Worm (Caenorhabditis elegans) whole organism, early embryonic: ENCODE data around the gene abu-14.

Experiments
- B0310.2 ChIP-seq: sonication (generic microtip); optimal IDR thresholded peaks from 2 replicates; lab custom pipeline; 2016; ENCODE audit warnings: mild to moderate bottlenecking, missing genetic modification characterization, missing compliant biosample characterization
- ama-1 ChIP-seq: fragments of 150-350 bp; optimal IDR thresholded peaks from 2 replicates; lab custom pipeline; 2014
- ceh-13 ChIP-seq: fragments of 200-800 bp; sonication (Bioruptor generic); optimal IDR thresholded peaks from 2 replicates; lab custom pipeline; 2018; ENCODE audit warnings: mild to moderate bottlenecking, missing genetic modification characterization, missing compliant biosample characterization
- ceh-36 ChIP-seq: sonication (generic microtip); optimal IDR thresholded peaks from 2 replicates; lab custom pipeline; 2016; ENCODE audit warnings: missing genetic modification characterization, inconsistent platforms, missing compliant biosample characterization
- ets-7 ChIP-seq: sonication (generic microtip); optimal IDR thresholded peaks from 2 replicates; lab custom pipeline; 2016; ENCODE audit warnings: missing genotype, missing genetic modification characterization, missing compliant biosample characterization
- hnd-1 ChIP-seq: sonication (generic microtip); optimal IDR thresholded peaks from 2 replicates; lab custom pipeline; 2016; ENCODE audit warnings: missing genetic modification characterization, missing compliant biosample characterization
- pes-1 ChIP-seq: fragments of 200-800 bp; sonication (Bioruptor generic); IDR thresholded peaks from 2 replicates; pipeline ENCODE4 v1.3.6; 2022; ENCODE audit warnings: missing genetic modification reagents, missing genetic modification characterization, missing compliant biosample characterization
- scrt-1 ChIP-seq: fragments of 200-800 bp; sonication (Bioruptor generic); IDR thresholded peaks from 2 replicates; pipeline ENCODE4 v1.3.6; 2022; ENCODE audit warnings: missing genetic modification characterization, missing compliant biosample characterization
- sea-1 ChIP-seq: fragments of 200-800 bp; sonication (Bioruptor generic); conservative IDR thresholded peaks from 2 replicates; pipeline ENCODE4 v1.3.6; 2022; ENCODE audit warnings: missing genetic modification characterization, missing compliant biosample characterization
- tbx-37 ChIP-seq: fragments of 200-800 bp; sonication (Bioruptor generic); conservative IDR thresholded peaks from 2 replicates; pipeline ENCODE4 v1.3.6; 2022; ENCODE audit warnings: missing genetic modification reagents, missing genetic modification characterization, missing compliant biosample characterization
- tra-4 ChIP-seq: sonication (generic microtip); optimal IDR thresholded peaks from 2 replicates; lab custom pipeline; 2017; ENCODE audit warnings: missing genetic modification characterization, missing compliant biosample characterization

- TF ChIP-seq tra-4 (tag; lab: Kevin White, UChicago) = no peak
- TF ChIP-seq scrt-1 = no peak
- no peak for TF ChIP-seq ceh-36
- no peak for TF ChIP-seq ama-1 (lab: Kevin White, UChicago)
- no peak for TF ChIP-seq hnd-1 (tag; lab: Kevin White, UChicago)
- no peak for TF ChIP-seq ceh-13
- no peak for TF ChIP-seq pes-1 (GFP tag; lab: Robert Waterston, UW)
- TF ChIP-seq ets-7 = no peak
- no peak for TF ChIP-seq sea-1 (GFP tag; lab: Robert Waterston, UW)
- TF ChIP-seq tbx-37 = no peak
- TF ChIP-seq B0310.2 (tag; lab: Kevin White, UChicago) = no peak
These were observed 9.3 kb upstream of the abu-14 start, which contains the start of gene T26C5.3 for ce11 chrII:9236283-9236682.
